Fruit fly (Drosophila melanogaster) whole organism, embryonic: ENCODE data around the gene CHES-1-like.
A peak's percentile ranks its signal among the peaks of the same experiment; 100 is the strongest.

Experiments used
- Adf1 ChIP-seq: fragments of 200-800 bp; sonication (Bioruptor generic); IDR thresholded peaks from 2 replicates; pipeline ENCODE4 v1.3.6; 2022; ENCODE audit warnings: missing biosample characterization, missing genetic modification characterization
- Aef1 ChIP-seq: fragments of 200-800 bp; sonication (Bioruptor generic); IDR thresholded peaks from 3 replicates; pipeline ENCODE4 v1.3.6; 2022; ENCODE audit warnings: missing biosample characterization, missing genetic modification characterization
- B-H2 ChIP-seq: fragments of 200-800 bp; sonication (Bioruptor generic); optimal IDR thresholded peaks from 2 replicates; lab custom pipeline; 2018; ENCODE audit warnings: missing biosample characterization, mild to moderate bottlenecking, missing genetic modification characterization
- CG10321 ChIP-seq: fragments of 200-800 bp; sonication (Bioruptor generic); IDR thresholded peaks from 2 replicates; pipeline ENCODE4 v1.3.6; 2022; ENCODE audit warnings: missing biosample characterization, missing genetic modification characterization
- CG11093 ChIP-seq: fragments of 200-800 bp; sonication (Bioruptor generic); IDR thresholded peaks from 3 replicates; pipeline ENCODE4 v1.3.6; 2022; ENCODE audit warnings: missing biosample characterization, missing genetic modification characterization
- CG11247 ChIP-seq: fragments of 200-800 bp; sonication (Bioruptor generic); IDR thresholded peaks from 2 replicates; pipeline ENCODE4 v1.3.6; 2022; ENCODE audit warnings: missing biosample characterization, missing genetic modification characterization
- CG11695 ChIP-seq: fragments of 200-800 bp; sonication (Bioruptor generic); IDR thresholded peaks from 3 replicates; pipeline ENCODE4 v1.3.6; 2022; ENCODE audit warnings: missing biosample characterization, missing genetic modification characterization
- CG11696 ChIP-seq: fragments of 200-800 bp; sonication (Bioruptor generic); IDR thresholded peaks from 2 replicates; pipeline ENCODE4 v1.3.6; 2022; ENCODE audit warnings: missing biosample characterization, missing genetic modification characterization
- CG12236 ChIP-seq: fragments of 200-800 bp; sonication (Bioruptor generic); optimal IDR thresholded peaks from 2 replicates; lab custom pipeline; 2016; ENCODE audit warnings: missing biosample characterization, missing genetic modification characterization
- CG12391 ChIP-seq: fragments of 200-800 bp; sonication (Bioruptor generic); optimal IDR thresholded peaks from 3 replicates; lab custom pipeline; 2018; ENCODE audit warnings: missing biosample characterization, mild to moderate bottlenecking, missing genetic modification characterization, moderate library complexity
- CG13296 ChIP-seq: fragments of 200-800 bp; sonication (Bioruptor generic); optimal IDR thresholded peaks from 3 replicates; lab custom pipeline; 2018; ENCODE audit warnings: missing biosample characterization, mild to moderate bottlenecking, missing genetic modification characterization
- CG13624 ChIP-seq: fragments of 200-800 bp; sonication (Bioruptor generic); optimal IDR thresholded peaks from 2 replicates; lab custom pipeline; 2016; ENCODE audit warnings: missing biosample characterization, missing genetic modification characterization
- CG14014 ChIP-seq: fragments of 200-800 bp; sonication (Bioruptor generic); IDR thresholded peaks from 2 replicates; pipeline ENCODE4 v1.3.6; 2022; ENCODE audit warnings: missing biosample characterization, missing genetic modification characterization
- CG15479 ChIP-seq: fragments of 200-800 bp; sonication (Bioruptor generic); optimal IDR thresholded peaks from 3 replicates; lab custom pipeline; 2019; ENCODE audit warnings: missing biosample characterization, mild to moderate bottlenecking, missing genetic modification characterization, moderate library complexity
- CG16863 ChIP-seq: fragments of 200-800 bp; sonication (Bioruptor generic); optimal IDR thresholded peaks from 3 replicates; lab custom pipeline; 2016; ENCODE audit warnings: missing biosample characterization, missing genetic modification characterization
- CG17912 ChIP-seq: fragments of 200-800 bp; sonication (Bioruptor generic); optimal IDR thresholded peaks from 2 replicates; lab custom pipeline; 2018; ENCODE audit warnings: missing biosample characterization, mild to moderate bottlenecking, missing genetic modification characterization
- CG18262 ChIP-seq: fragments of 200-800 bp; optimal IDR thresholded peaks from 3 replicates; lab custom pipeline; 2019; ENCODE audit warnings: missing biosample characterization, mild to moderate bottlenecking, missing genetic modification characterization, moderate library complexity
- CG18476 ChIP-seq: fragments of 200-800 bp; sonication (Bioruptor generic); optimal IDR thresholded peaks from 2 replicates; lab custom pipeline; 2016; ENCODE audit warnings: missing biosample characterization, mild to moderate bottlenecking, missing genetic modification characterization
- CG2712 ChIP-seq: fragments of 200-800 bp; optimal IDR thresholded peaks from 3 replicates; lab custom pipeline; 2019; ENCODE audit warnings: missing biosample characterization, mild to moderate bottlenecking, missing genetic modification characterization, moderate library complexity
- CG31224 ChIP-seq: fragments of 200-800 bp; sonication (Bioruptor generic); IDR thresholded peaks from 2 replicates; pipeline ENCODE4 v1.3.6; 2022; ENCODE audit warnings: missing biosample characterization, missing genetic modification characterization
- CG43689 ChIP-seq: fragments of 200-800 bp; sonication (Bioruptor generic); IDR thresholded peaks from 2 replicates; pipeline ENCODE4 v1.3.6; 2022; ENCODE audit warnings: missing biosample characterization, missing genetic modification characterization
- CG4707 ChIP-seq: fragments of 200-800 bp; sonication (Bioruptor generic); optimal IDR thresholded peaks from 2 replicates; lab custom pipeline; 2018; ENCODE audit warnings: missing biosample characterization, mild to moderate bottlenecking, missing genetic modification characterization, moderate library complexity
- CG6813 ChIP-seq: fragments of 200-800 bp; sonication (Bioruptor generic); optimal IDR thresholded peaks from 2 replicates; lab custom pipeline; 2017; ENCODE audit warnings: missing biosample characterization, missing genetic modification characterization, mild to moderate bottlenecking, moderate library complexity, missing genetic modification reagents
- CG7357 ChIP-seq: fragments of 200-800 bp; sonication (Bioruptor generic); IDR thresholded peaks from 3 replicates; pipeline ENCODE4 v1.3.6; 2022; ENCODE audit warnings: missing biosample characterization, missing genetic modification characterization
- CG8388 ChIP-seq: fragments of 200-800 bp; sonication (Bioruptor generic); optimal IDR thresholded peaks from 2 replicates; lab custom pipeline; 2019; ENCODE audit warnings: missing biosample characterization, mild to moderate bottlenecking, missing genetic modification characterization, moderate library complexity
- Dek ChIP-seq: fragments of 200-800 bp; sonication (Bioruptor generic); optimal IDR thresholded peaks from 3 replicates; lab custom pipeline; 2019; ENCODE audit warnings: missing biosample characterization, mild to moderate bottlenecking, missing genetic modification characterization, moderate library complexity
- Dll ChIP-seq: fragments of 200-800 bp; sonication (Bioruptor generic); IDR thresholded peaks from 4 replicates; pipeline ENCODE4 v1.3.6; 2022; ENCODE audit warnings: missing biosample characterization, missing genetic modification characterization; ENCODE audit not compliant: partially characterized antibody
- Ets65A ChIP-seq: fragments of 200-800 bp; sonication (Bioruptor generic); peaks from one replicate; lab custom pipeline; 2016; ENCODE audit warnings: missing biosample characterization, missing genetic modification characterization
- Gug ChIP-seq: fragments of 200-800 bp; sonication (Bioruptor generic); IDR thresholded peaks from 4 replicates; pipeline ENCODE4 v1.3.6; 2022; ENCODE audit warnings: missing biosample characterization, missing genetic modification characterization
- HmgZ ChIP-seq: fragments of 200-800 bp; sonication (Bioruptor generic); optimal IDR thresholded peaks from 2 replicates; lab custom pipeline; 2018; ENCODE audit warnings: missing biosample characterization, mild to moderate bottlenecking, missing genetic modification characterization
- Hr39 ChIP-seq: fragments of >200 bp; optimal IDR thresholded peaks from 2 replicates; lab custom pipeline; 2017
- Med ChIP-seq: fragments of 200-800 bp; sonication (Bioruptor generic); peaks from one replicate; lab custom pipeline; 2016; ENCODE audit warnings: missing biosample characterization, missing genetic modification characterization, mild to moderate bottlenecking, inconsistent platforms, moderate library complexity
- Side ChIP-seq: fragments of 200-800 bp; sonication (Bioruptor generic); optimal IDR thresholded peaks from 2 replicates; lab custom pipeline; 2016; ENCODE audit warnings: missing biosample characterization, missing genetic modification characterization
- Usf ChIP-seq: fragments of 200-800 bp; sonication (Bioruptor generic); optimal IDR thresholded peaks from 2 replicates; lab custom pipeline; 2017; ENCODE audit warnings: missing genotype, missing biosample characterization, missing genetic modification characterization
- Vsx1 ChIP-seq: fragments of 200-800 bp; sonication (Bioruptor generic); optimal IDR thresholded peaks from 2 replicates; lab custom pipeline; 2017; ENCODE audit warnings: missing biosample characterization, mild to moderate bottlenecking, missing genetic modification characterization, missing genetic modification reagents
- YL-1 ChIP-seq: fragments of 200-800 bp; sonication (Bioruptor generic); optimal IDR thresholded peaks from 3 replicates; lab custom pipeline; 2017; ENCODE audit warnings: missing biosample characterization, mild to moderate bottlenecking, missing genetic modification characterization
- ap ChIP-seq: fragments of 200-800 bp; sonication (Bioruptor generic); IDR thresholded peaks from 2 replicates; pipeline ENCODE4 v1.3.6; 2022; ENCODE audit warnings: missing biosample characterization, missing genetic modification characterization
- cg ChIP-seq: fragments of 200-800 bp; sonication (Bioruptor generic); optimal IDR thresholded peaks from 3 replicates; lab custom pipeline; 2019; ENCODE audit warnings: missing biosample characterization, mild to moderate bottlenecking, missing genetic modification characterization, moderate library complexity
- chm ChIP-seq: fragments of 200-800 bp; sonication (Bioruptor generic); IDR thresholded peaks from 2 replicates; pipeline ENCODE4 v1.3.6; 2022; ENCODE audit warnings: missing biosample characterization, missing genetic modification characterization
- crp ChIP-seq, 2 experiments: fragments of 200-800 bp; sonication (Bioruptor generic); optimal IDR thresholded peaks; 2 replicates in 1 of 2; 3 replicates in 1 of 2; lab custom pipeline; 2017; ENCODE audit warnings: missing biosample characterization in 2 of 2, missing genetic modification characterization in 2 of 2, mild to moderate bottlenecking in 1 of 2, moderate library complexity in 1 of 2
- dmrt11E ChIP-seq: fragments of 200-800 bp; sonication (Bioruptor generic); optimal IDR thresholded peaks from 3 replicates; lab custom pipeline; 2018; ENCODE audit warnings: missing biosample characterization, mild to moderate bottlenecking, missing genetic modification characterization, moderate library complexity
- esg ChIP-seq: fragments of 200-800 bp; sonication (Bioruptor generic); conservative IDR thresholded peaks from 2 replicates; pipeline ENCODE4 v1.3.6; 2022; ENCODE audit warnings: missing biosample characterization, missing genetic modification characterization
- ewg ChIP-seq: fragments of 200-800 bp; sonication (Bioruptor generic); optimal IDR thresholded peaks from 3 replicates; lab custom pipeline; 2017; ENCODE audit warnings: mild to moderate bottlenecking, missing biosample characterization, missing genetic modification reagents, missing genetic modification characterization
- fd3F ChIP-seq: fragments of 200-800 bp; sonication (Bioruptor generic); optimal IDR thresholded peaks from 2 replicates; lab custom pipeline; 2018; ENCODE audit warnings: missing biosample characterization, mild to moderate bottlenecking, missing genetic modification characterization, moderate library complexity
- grn ChIP-seq: fragments of 200-800 bp; sonication (Bioruptor generic); optimal IDR thresholded peaks from 3 replicates; lab custom pipeline; 2017; ENCODE audit warnings: missing biosample characterization, missing genetic modification characterization
- ham ChIP-seq: fragments of 200-800 bp; sonication (Bioruptor generic); IDR thresholded peaks from 2 replicates; pipeline ENCODE4 v1.3.6; 2022; ENCODE audit warnings: missing biosample characterization, missing genetic modification characterization
- mld ChIP-seq: fragments of 200-800 bp; sonication (Bioruptor generic); IDR thresholded peaks from 3 replicates; pipeline ENCODE4 v1.3.6; 2022; ENCODE audit warnings: missing biosample characterization, missing genetic modification characterization; ENCODE audit not compliant: partially characterized antibody
- org-1 ChIP-seq: fragments of 200-800 bp; sonication (Bioruptor generic); optimal IDR thresholded peaks from 2 replicates; lab custom pipeline; 2017; ENCODE audit warnings: missing biosample characterization, missing genetic modification characterization
- otp ChIP-seq: fragments of 200-800 bp; sonication (Bioruptor generic); IDR thresholded peaks from 3 replicates; pipeline ENCODE4, ENCODE4 v1.3.6; 2022; ENCODE audit warnings: missing biosample characterization, missing genetic modification characterization
- repo ChIP-seq: fragments of 200-800 bp; sonication (Bioruptor generic); optimal IDR thresholded peaks from 2 replicates; lab custom pipeline; 2016; ENCODE audit warnings: missing biosample characterization, missing genetic modification characterization
- twi ChIP-seq: fragments of 200-800 bp; optimal IDR thresholded peaks from 2 replicates; lab custom pipeline; 2019; ENCODE audit warnings: missing biosample characterization, mild to moderate bottlenecking, missing genetic modification characterization, moderate library complexity

The CHES-1-like gene

dm6 chrX:7692740-7693064 is 16.5 kb downstream of the CHES-1-like start (continued):
- peak; percentile 59 for TF ChIP-seq CG31224
- no peak for TF ChIP-seq crp (GFP tag; optimal IDR thresholded peaks at IDR 0.05; lab: Kevin White, UChicago)
- TF ChIP-seq CG2712, result peak; percentile 64
- peak; percentile 35 for TF ChIP-seq CG16863 (GFP tag; lab: Kevin White, UChicago)
- no peak for TF ChIP-seq CG17912 (GFP tag; lab: Kevin White, UChicago)
- peak; percentile 79 for TF ChIP-seq Dek (tag; lab: Kevin White, UChicago)
- peak; percentile 54 for TF ChIP-seq fd3F (GFP tag; lab: Kevin White, UChicago)
- TF ChIP-seq CG11695, result peak; percentile 78
- TF ChIP-seq CG8388 (GFP tag; lab: Kevin White, UChicago), result peak; percentile 66
- peak; percentile 63 for TF ChIP-seq otp (GFP tag; lab: Robert Waterston, UW)
- TF ChIP-seq Side, result peak; percentile 72
- peak; percentile 32 for TF ChIP-seq repo (GFP tag; lab: Kevin White, UChicago)
- peak; percentile 89 for TF ChIP-seq chm (GFP tag; lab: Robert Waterston, UW)
- peak; percentile 95 for TF ChIP-seq Med (GFP tag; lab: Kevin White, UChicago)
- peak; percentile 91 for TF ChIP-seq Ets65A (GFP tag; lab: Kevin White, UChicago)
- TF ChIP-seq CG18476 (GFP tag; lab: Kevin White, UChicago), result peak; percentile 39
- TF ChIP-seq cg (GFP tag; lab: Kevin White, UChicago), result no peak
- peak; percentile 73 for TF ChIP-seq CG14014 (GFP tag; lab: Robert Waterston, UW)
- no peak for TF ChIP-seq Dll (GFP tag; lab: Robert Waterston, UW)
- TF ChIP-seq dmrt11E (tag; lab: Kevin White, UChicago), result no peak
- no peak for TF ChIP-seq twi (tag; lab: Kevin White, UChicago)
- TF ChIP-seq mld (GFP tag; lab: Robert Waterston, UW), result no peak
- peak; percentile 65; the same call in 3 of the 4 replicates for TF ChIP-seq Gug (GFP tag; lab: Robert Waterston, UW)
- TF ChIP-seq CG12391 (tag; lab: Kevin White, UChicago), result peak; percentile 71
- TF ChIP-seq CG6813 (GFP tag; lab: Kevin White, UChicago), result no peak
- TF ChIP-seq ham (GFP tag; lab: Robert Waterston, UW), result no peak
- peak; percentile 5 for TF ChIP-seq CG4707
- TF ChIP-seq grn, result no peak
- peak; percentile 60 for TF ChIP-seq HmgZ (tag; lab: Kevin White, UChicago)
- peak; percentile 58 for TF ChIP-seq CG11247 (GFP tag; lab: Robert Waterston, UW)
- TF ChIP-seq YL-1 (GFP tag; lab: Kevin White, UChicago), result no peak
- peak; percentile 47 for TF ChIP-seq CG13624
- peak; percentile 34 for TF ChIP-seq CG12236 (GFP tag; lab: Kevin White, UChicago)
- 0 out of 2 replicates have a peak, but pooled peaks have one; percentile 18 for TF ChIP-seq ap (GFP tag; lab: Robert Waterston, UW)
- TF ChIP-seq CG15479, result no peak
- no peak for TF ChIP-seq Hr39 (lab: Kevin White, UChicago)
- peak; percentile 73 for TF ChIP-seq Aef1 (GFP tag; lab: Robert Waterston, UW)
- TF ChIP-seq CG7357 (GFP tag; lab: Robert Waterston, UW), result peak; percentile 29; the same call in 1 of the 3 replicates
- peak; percentile 45 for TF ChIP-seq org-1 (GFP tag; lab: Kevin White, UChicago)
- TF ChIP-seq CG10321 (GFP tag; lab: Robert Waterston, UW), result peak; percentile 43; the same call in 1 of the 2 replicates
- TF ChIP-seq Vsx1 (GFP tag; lab: Kevin White, UChicago), result no peak
- peak; percentile 63 for TF ChIP-seq CG13296 (GFP tag; lab: Kevin White, UChicago)
- 0 out of 3 replicates have a peak, but pooled peaks have one; percentile 12 for TF ChIP-seq CG11093 (GFP tag; lab: Robert Waterston, UW)
- TF ChIP-seq CG43689, result peak; percentile 46; the same call in 1 of the 2 replicates
- TF ChIP-seq Usf (GFP tag; lab: Kevin White, UChicago), result no peak
- peak; percentile 44; the same call in 1 of the 2 replicates for TF ChIP-seq Adf1 (GFP tag; lab: Robert Waterston, UW)
- TF ChIP-seq CG18262 (tag; lab: Kevin White, UChicago), result peak; percentile 54
- peak; percentile 56; the same call in 1 of the 2 replicates for TF ChIP-seq CG11696 (GFP tag; lab: Robert Waterston, UW)
- peak; percentile 42 for TF ChIP-seq B-H2 (GFP tag; lab: Kevin White, UChicago)
- TF ChIP-seq esg (GFP tag; lab: Robert Waterston, UW), result peak; percentile 70
- peak; percentile 29 for TF ChIP-seq ewg
